Fruit fly (Drosophila melanogaster) whole organism: ENCODE measurements around the gene CG45690.

Experiments
- pan ChIP-seq: fragments of >200 bp; optimal IDR thresholded peaks from 2 replicates; lab custom pipeline; 2017
- psq ChIP-seq: fragments of >200 bp; optimal IDR thresholded peaks from 2 replicates; lab custom pipeline; 2017
- usp ChIP-seq: fragments of >200 bp; optimal IDR thresholded peaks from 2 replicates; lab custom pipeline; 2017; ENCODE audit warnings: missing biosample characterization, missing genetic modification characterization, mixed read lengths

dm6 chr2L:10688764-10689163, 30.7 kb downstream of the CG45690 start:
- TF ChIP-seq usp (GFP tag; lab: Kevin White, UChicago) (no peak), pan (lab: Kevin White, UChicago) (no peak), psq (lab: Kevin White, UChicago) (no peak)
